Fruit fly (Drosophila melanogaster): ENCODE results near the gene CG17931.

Gene CG17931

DNA sequence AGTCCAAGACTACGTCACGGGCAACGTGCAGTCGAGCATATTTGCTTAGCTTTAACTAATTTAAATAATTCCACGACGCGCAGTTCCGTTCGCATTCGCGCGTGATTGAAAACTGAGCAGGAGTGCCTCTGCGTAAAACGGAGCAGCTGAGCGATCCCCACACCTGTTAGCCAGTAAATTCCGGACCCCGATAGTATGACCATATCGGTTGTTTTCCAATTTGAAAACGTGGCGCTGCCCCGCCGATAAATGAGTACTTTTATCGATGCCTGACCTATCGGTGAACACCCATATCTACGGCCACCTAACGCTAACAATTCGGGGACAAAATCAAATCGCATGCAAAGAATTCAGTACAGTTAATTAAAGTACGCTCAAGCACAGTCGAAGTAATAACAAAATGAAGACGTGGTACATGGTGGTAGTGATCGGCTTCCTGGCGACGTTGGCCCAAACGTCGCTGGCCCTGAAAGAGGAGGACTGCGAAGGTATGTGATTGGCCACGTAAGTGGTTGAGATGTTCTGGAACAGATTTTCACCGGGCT is 10.1 kb downstream of the CG17931 start, which contains the start of the genes CG14879 and Manf (continued):
- no peak for TF ChIP-seq NC2β (GFP tag; optimal IDR thresholded peaks at IDR 0.05)
- no peak for TF ChIP-seq caup (GFP tag; optimal IDR thresholded peaks at IDR 0.05; ENCODE audit: severe bottlenecking)
- TF ChIP-seq pzg (GFP tag; optimal IDR thresholded peaks at IDR 0.05), result peak; percentile 86
- TF ChIP-seq CG2889 (GFP tag; IDR thresholded peaks at IDR 0.05), result no peak
- no peak for TF ChIP-seq dati (GFP tag; IDR thresholded peaks at IDR 0.05)
- TF ChIP-seq CG1603 (tag; optimal IDR thresholded peaks at IDR 0.05), result peak; percentile 61
- TF ChIP-seq pb (GFP tag; optimal IDR thresholded peaks at IDR 0.05), result no peak
- TF ChIP-seq Asciz (GFP tag; optimal IDR thresholded peaks at IDR 0.05), result no peak
- TF ChIP-seq ac (GFP tag; optimal IDR thresholded peaks at IDR 0.05), result no peak
- TF ChIP-seq BEAF-32 (GFP tag; optimal IDR thresholded peaks at IDR 0.05), result peak; percentile 62
- TF ChIP-seq Rfx (GFP tag; IDR thresholded peaks at IDR 0.05), result no peak; the same call in 1 of the 2 replicates
- no peak for TF ChIP-seq Mad (GFP tag; optimal IDR thresholded peaks at IDR 0.05)
- no peak for TF ChIP-seq CG13123 (GFP tag; optimal IDR thresholded peaks at IDR 0.05)
- TF ChIP-seq repo (GFP tag; optimal IDR thresholded peaks at IDR 0.05), result no peak
- no peak for TF ChIP-seq odd (GFP tag; optimal IDR thresholded peaks at IDR 0.05)
- no peak for TF ChIP-seq CG15479 (GFP tag; optimal IDR thresholded peaks at IDR 0.05)
- peak; percentile 34 for TF ChIP-seq CG12659 (GFP tag; optimal IDR thresholded peaks at IDR 0.05)
- TF ChIP-seq CG8478 (optimal IDR thresholded peaks at IDR 0.05), result no peak
- no peak for TF ChIP-seq ase (GFP tag; IDR thresholded peaks at IDR 0.05)
- peak; percentile 51 for TF ChIP-seq CG32532 (GFP tag; IDR thresholded peaks at IDR 0.05)
- TF ChIP-seq Hmx (GFP tag; optimal IDR thresholded peaks at IDR 0.05), result no peak
- no peak for TF ChIP-seq cad (GFP tag; optimal IDR thresholded peaks at IDR 0.05)
- no peak for TF ChIP-seq en (GFP tag; optimal IDR thresholded peaks at IDR 0.05)
- TF ChIP-seq CG18619 (GFP tag; optimal IDR thresholded peaks at IDR 0.05), result no peak
- TF ChIP-seq Side (GFP tag; optimal IDR thresholded peaks at IDR 0.05), result no peak
- no peak for TF ChIP-seq CG4854 (GFP tag; optimal IDR thresholded peaks at IDR 0.05)
- no peak for TF ChIP-seq CG10462 (GFP tag; optimal IDR thresholded peaks at IDR 0.05)
- peak; percentile 96 for TF ChIP-seq E2f2 (GFP tag; IDR thresholded peaks at IDR 0.05)
- peak; percentile 6 for TF ChIP-seq CG9437 (GFP tag; optimal IDR thresholded peaks at IDR 0.05)
- TF ChIP-seq CG34422 (GFP tag; IDR thresholded peaks at IDR 0.05), result no peak
- no peak for TF ChIP-seq nom (GFP tag; optimal IDR thresholded peaks at IDR 0.05)
- no peak for TF ChIP-seq CG18476 (GFP tag; optimal IDR thresholded peaks at IDR 0.05)
- peak; percentile 77 for TF ChIP-seq CG15514 (GFP tag; optimal IDR thresholded peaks at IDR 0.05)
- no peak for TF ChIP-seq CG1647 (GFP tag; optimal IDR thresholded peaks at IDR 0.05)
- TF ChIP-seq CG16779 (GFP tag; IDR thresholded peaks at IDR 0.05), result no peak
- no peak for TF ChIP-seq CrebB (tag; optimal IDR thresholded peaks at IDR 0.05)
- no peak for TF ChIP-seq HHEX (GFP tag; optimal IDR thresholded peaks at IDR 0.05)
- peak; percentile 59; the same call in 1 of the 4 replicates for TF ChIP-seq Dll (GFP tag; IDR thresholded peaks at IDR 0.05; ENCODE audit: partially characterized antibody)
- no peak for TF ChIP-seq Dad (GFP tag; optimal IDR thresholded peaks at IDR 0.05)
- no peak for TF ChIP-seq jing (GFP tag; optimal IDR thresholded peaks at IDR 0.05)
- 0 out of 2 replicates have a peak, but pooled peaks have one; percentile 18 for TF ChIP-seq CG9932 (GFP tag; IDR thresholded peaks at IDR 0.05)
- TF ChIP-seq jumu (GFP tag; optimal IDR thresholded peaks at IDR 0.05), result no peak
- no peak for TF ChIP-seq CG10565 (GFP tag; optimal IDR thresholded peaks at IDR 0.05)
- TF ChIP-seq CG17912 (GFP tag; optimal IDR thresholded peaks at IDR 0.05), result peak; percentile 30
- TF ChIP-seq CG4404 (GFP tag; IDR thresholded peaks at IDR 0.05), result no peak
- no peak for TF ChIP-seq fd96Cb (tag; optimal IDR thresholded peaks at IDR 0.05)
- TF ChIP-seq CG17568 (GFP tag; optimal IDR thresholded peaks at IDR 0.05), result no peak
- peak; percentile 75 for TF ChIP-seq sens (GFP tag)
- TF ChIP-seq CG8281 (tag; optimal IDR thresholded peaks at IDR 0.05), result no peak
- no peak for TF ChIP-seq Dek (tag; optimal IDR thresholded peaks at IDR 0.05)
- TF ChIP-seq CG13296 (GFP tag; optimal IDR thresholded peaks at IDR 0.05), result no peak
